Fruit fly (Drosophila melanogaster) whole organism, embryonic: ENCODE measurements around the gene sbr.

Source experiments
- CG10267 ChIP-seq: fragments of 200-800 bp; sonication (Bioruptor generic); optimal IDR thresholded peaks from 2 replicates; lab custom pipeline; 2018; ENCODE audit warnings: missing biosample characterization, mild to moderate bottlenecking, missing genetic modification characterization, moderate library complexity
- CG10565 ChIP-seq: fragments of 200-800 bp; sonication (Bioruptor generic); optimal IDR thresholded peaks from 3 replicates; lab custom pipeline; 2016; ENCODE audit warnings: missing biosample characterization, mild to moderate bottlenecking, missing genetic modification characterization
- CG10654 ChIP-seq: fragments of 200-800 bp; sonication (Bioruptor generic); optimal IDR thresholded peaks from 2 replicates; lab custom pipeline; 2016; ENCODE audit warnings: missing biosample characterization, missing genetic modification characterization
- CG11723 ChIP-seq: fragments of 200-800 bp; sonication (Bioruptor generic); optimal IDR thresholded peaks from 2 replicates; lab custom pipeline; 2017; ENCODE audit warnings: missing biosample characterization, mild to moderate bottlenecking, missing genetic modification characterization
- CG12299 ChIP-seq: fragments of 200-800 bp; sonication (Bioruptor generic); optimal IDR thresholded peaks from 2 replicates; lab custom pipeline; 2018; ENCODE audit warnings: missing biosample characterization, mild to moderate bottlenecking, missing genetic modification characterization
- CG14710 ChIP-seq: fragments of 200-800 bp; sonication (Bioruptor generic); optimal IDR thresholded peaks from 3 replicates; lab custom pipeline; 2019; ENCODE audit warnings: missing biosample characterization, mild to moderate bottlenecking, missing genetic modification characterization, moderate library complexity
- CG15269 ChIP-seq: fragments of 200-800 bp; sonication (Bioruptor generic); optimal IDR thresholded peaks from 2 replicates; lab custom pipeline; 2018; ENCODE audit warnings: missing biosample characterization, mild to moderate bottlenecking, missing genetic modification characterization, moderate library complexity
- CG1529 ChIP-seq: fragments of 200-800 bp; sonication (Bioruptor generic); optimal IDR thresholded peaks from 3 replicates; lab custom pipeline; 2018; ENCODE audit warnings: missing biosample characterization, missing genetic modification characterization
- CG1602 ChIP-seq: fragments of 200-800 bp; sonication (Bioruptor generic); optimal IDR thresholded peaks from 3 replicates; lab custom pipeline; 2016; ENCODE audit warnings: missing biosample characterization, missing genetic modification characterization
- CG17186 ChIP-seq: fragments of 200-800 bp; sonication (Bioruptor generic); optimal IDR thresholded peaks from 3 replicates; lab custom pipeline; 2017; ENCODE audit warnings: missing biosample characterization, missing genetic modification reagents, missing genetic modification characterization
- CG2199 ChIP-seq: fragments of 200-800 bp; sonication (Bioruptor generic); IDR thresholded peaks from 3 replicates; pipeline ENCODE4 v1.3.6; 2022; ENCODE audit warnings: missing biosample characterization, missing genetic modification characterization
- CG30431 ChIP-seq: fragments of 200-800 bp; sonication (Bioruptor generic); optimal IDR thresholded peaks from 2 replicates; lab custom pipeline; 2017; ENCODE audit warnings: missing biosample characterization, missing genetic modification characterization
- CG32532 ChIP-seq: fragments of 200-800 bp; sonication (Bioruptor generic); IDR thresholded peaks from 2 replicates; pipeline ENCODE4 v1.3.6; 2022; ENCODE audit warnings: missing biosample characterization, missing genetic modification characterization
- CG7271 ChIP-seq: fragments of 200-800 bp; sonication (Bioruptor generic); optimal IDR thresholded peaks from 2 replicates; lab custom pipeline; 2018; ENCODE audit warnings: missing biosample characterization, mild to moderate bottlenecking, missing genetic modification characterization, moderate library complexity
- CG7745 ChIP-seq: fragments of 200-800 bp; sonication (Bioruptor generic); optimal IDR thresholded peaks from 2 replicates; lab custom pipeline; 2018; ENCODE audit warnings: missing biosample characterization, mild to moderate bottlenecking, missing genetic modification characterization, moderate library complexity
- CG7839 ChIP-seq: fragments of 200-800 bp; sonication (Bioruptor generic); optimal IDR thresholded peaks from 3 replicates; lab custom pipeline; 2018; ENCODE audit warnings: missing biosample characterization, mild to moderate bottlenecking, missing genetic modification characterization, moderate library complexity
- HLH3B ChIP-seq: fragments of 200-800 bp; sonication (Bioruptor generic); IDR thresholded peaks from 2 replicates; pipeline ENCODE4 v1.3.6; 2022; ENCODE audit warnings: missing biosample characterization, missing genetic modification characterization
- Hmr ChIP-seq: fragments of 200-800 bp; sonication (Bioruptor generic); optimal IDR thresholded peaks from 3 replicates; lab custom pipeline; 2017; ENCODE audit warnings: mild to moderate bottlenecking, missing biosample characterization, missing genetic modification reagents, missing genetic modification characterization
- Hsf ChIP-seq: fragments of 200-800 bp; sonication (Bioruptor generic); optimal IDR thresholded peaks from 3 replicates; lab custom pipeline; 2016; ENCODE audit warnings: missing biosample characterization, missing genetic modification characterization
- Lim3 ChIP-seq: fragments of 200-800 bp; sonication (Bioruptor generic); IDR thresholded peaks from 2 replicates; pipeline ENCODE4 v1.3.6; 2022; ENCODE audit warnings: missing biosample characterization, missing genetic modification characterization
- MBD-R2 ChIP-seq: fragments of 200-800 bp; sonication (Bioruptor generic); IDR thresholded peaks from 2 replicates; pipeline ENCODE4 v1.3.6; 2022; ENCODE audit warnings: missing biosample characterization, missing genetic modification characterization
- Max ChIP-seq: fragments of 200-800 bp; sonication (Bioruptor generic); optimal IDR thresholded peaks from 2 replicates; lab custom pipeline; 2016; ENCODE audit warnings: missing biosample characterization, mild to moderate bottlenecking, missing genetic modification characterization
- Nf-YB ChIP-seq: fragments of 200-800 bp; sonication (Bioruptor generic); optimal IDR thresholded peaks from 3 replicates; lab custom pipeline; 2019; ENCODE audit warnings: missing biosample characterization, mild to moderate bottlenecking, missing genetic modification characterization, moderate library complexity
- Opbp ChIP-seq: fragments of 200-800 bp; sonication (Bioruptor generic); IDR thresholded peaks from 3 replicates; pipeline ENCODE4 v1.3.6; 2022; ENCODE audit warnings: missing biosample characterization, missing genetic modification characterization; ENCODE audit not compliant: partially characterized antibody
- PHDP ChIP-seq: fragments of 200-800 bp; sonication (Bioruptor generic); optimal IDR thresholded peaks from 3 replicates; lab custom pipeline; 2018; ENCODE audit warnings: missing biosample characterization, mild to moderate bottlenecking, missing genetic modification characterization, moderate library complexity
- Pdp1 ChIP-seq, 2 experiments: fragments of 200-800 bp; sonication (Bioruptor generic); optimal IDR thresholded peaks; 3 replicates each; lab custom pipeline; 2016; ENCODE audit warnings: missing biosample characterization in 2 of 2, missing genetic modification characterization in 2 of 2, mild to moderate bottlenecking in 1 of 2, moderate library complexity in 1 of 2
- Rx ChIP-seq: fragments of 200-800 bp; sonication (Bioruptor generic); IDR thresholded peaks from 2 replicates; pipeline ENCODE4 v1.3.6; 2022; ENCODE audit warnings: missing biosample characterization, missing genetic modification characterization
- Ssrp ChIP-seq: fragments of 200-800 bp; sonication (Bioruptor generic); optimal IDR thresholded peaks from 2 replicates; lab custom pipeline; 2018; ENCODE audit warnings: missing biosample characterization, mild to moderate bottlenecking, missing genetic modification characterization, moderate library complexity
- Usf ChIP-seq: fragments of 200-800 bp; sonication (Bioruptor generic); optimal IDR thresholded peaks from 2 replicates; lab custom pipeline; 2017; ENCODE audit warnings: missing genotype, missing biosample characterization, missing genetic modification characterization
- abd-A ChIP-seq: fragments of 200-800 bp; sonication (Bioruptor generic); optimal IDR thresholded peaks from 3 replicates; lab custom pipeline; 2019; ENCODE audit warnings: missing biosample characterization, mild to moderate bottlenecking, missing genetic modification characterization, moderate library complexity
- br ChIP-seq: fragments of >200 bp; optimal IDR thresholded peaks from 2 replicates; lab custom pipeline; 2017
- bsh ChIP-seq, 2 experiments: fragments of 200-800 bp; sonication (Bioruptor generic); optimal IDR thresholded peaks; 2 replicates each; lab custom pipeline; 2017 to 2018; ENCODE audit warnings: mild to moderate bottlenecking in 2 of 2, missing biosample characterization in 2 of 2, missing genetic modification characterization in 2 of 2, moderate library complexity in 1 of 2
- dati ChIP-seq: fragments of 200-800 bp; sonication (Bioruptor generic); IDR thresholded peaks from 2 replicates; pipeline ENCODE4 v1.3.6; 2022; ENCODE audit warnings: missing biosample characterization, missing genetic modification characterization
- dmrt99B ChIP-seq: fragments of 200-800 bp; sonication (Bioruptor generic); optimal IDR thresholded peaks from 2 replicates; lab custom pipeline; 2018; ENCODE audit warnings: missing biosample characterization, mild to moderate bottlenecking, missing genetic modification characterization, moderate library complexity
- ems ChIP-seq: fragments of 200-800 bp; sonication (Bioruptor generic); optimal IDR thresholded peaks from 3 replicates; lab custom pipeline; 2016; ENCODE audit warnings: missing biosample characterization, missing genetic modification characterization
- fd102C ChIP-seq: fragments of 200-800 bp; sonication (Bioruptor generic); optimal IDR thresholded peaks from 2 replicates; lab custom pipeline; 2018; ENCODE audit warnings: missing biosample characterization, mild to moderate bottlenecking, missing genetic modification characterization, moderate library complexity
- fd96Cb ChIP-seq: fragments of 200-800 bp; sonication (Bioruptor generic); optimal IDR thresholded peaks from 2 replicates; lab custom pipeline; 2018; ENCODE audit warnings: missing biosample characterization, mild to moderate bottlenecking, missing genetic modification characterization, moderate library complexity
- ind ChIP-seq: fragments of 200-800 bp; sonication (Bioruptor generic); optimal IDR thresholded peaks from 3 replicates; lab custom pipeline; 2016; ENCODE audit warnings: missing biosample characterization, missing genetic modification characterization
- jing ChIP-seq: fragments of 200-800 bp; sonication (Bioruptor generic); optimal IDR thresholded peaks from 2 replicates; lab custom pipeline; 2018; ENCODE audit warnings: missing biosample characterization, mild to moderate bottlenecking, missing genetic modification characterization
- ken ChIP-seq: fragments of 200-800 bp; sonication (Bioruptor generic); IDR thresholded peaks from 3 replicates; pipeline ENCODE4 v1.3.6; 2022; ENCODE audit warnings: missing biosample characterization, missing genetic modification characterization
- nerfin-2 ChIP-seq: fragments of 200-800 bp; sonication (Bioruptor generic); IDR thresholded peaks from 2 replicates; pipeline ENCODE4 v1.3.6; 2022; ENCODE audit warnings: missing biosample characterization, missing genetic modification characterization; ENCODE audit not compliant: partially characterized antibody
- pho ChIP-seq: fragments of 200-800 bp; sonication (Bioruptor generic); optimal IDR thresholded peaks from 2 replicates; lab custom pipeline; 2016; ENCODE audit warnings: missing biosample characterization, missing genetic modification characterization
- phol ChIP-seq: fragments of 200-800 bp; sonication (Bioruptor generic); optimal IDR thresholded peaks from 3 replicates; lab custom pipeline; 2018; ENCODE audit warnings: missing biosample characterization, mild to moderate bottlenecking, missing genetic modification characterization, moderate library complexity
- pnt ChIP-seq: fragments of 200-800 bp; sonication (Bioruptor generic); optimal IDR thresholded peaks from 3 replicates; lab custom pipeline; 2016; ENCODE audit warnings: missing biosample characterization, missing genetic modification characterization
- rib ChIP-seq: fragments of 200-800 bp; sonication (Bioruptor generic); IDR thresholded peaks from 2 replicates; pipeline ENCODE4 v1.3.6; 2022; ENCODE audit warnings: missing biosample characterization, missing genetic modification characterization
- row ChIP-seq: fragments of 200-800 bp; sonication (Bioruptor generic); IDR thresholded peaks from 3 replicates; pipeline ENCODE4 v1.3.6; 2022; ENCODE audit warnings: missing biosample characterization, missing genetic modification characterization
- sd ChIP-seq: fragments of 200-800 bp; sonication (Bioruptor generic); optimal IDR thresholded peaks from 3 replicates; lab custom pipeline; 2018; ENCODE audit warnings: missing biosample characterization, mild to moderate bottlenecking, missing genetic modification characterization, moderate library complexity
- sna ChIP-seq: fragments of 200-800 bp; sonication (Bioruptor generic); IDR thresholded peaks from 2 replicates; pipeline ENCODE4 v1.3.6; 2022; ENCODE audit warnings: missing biosample characterization, missing genetic modification characterization; ENCODE audit not compliant: partially characterized antibody
- sqz ChIP-seq: fragments of 200-800 bp; sonication (Bioruptor generic); optimal IDR thresholded peaks from 3 replicates; lab custom pipeline; 2018; ENCODE audit warnings: missing biosample characterization, mild to moderate bottlenecking, missing genetic modification characterization
- sug ChIP-seq: fragments of 200-800 bp; optimal IDR thresholded peaks from 2 replicates; lab custom pipeline; 2019; ENCODE audit warnings: missing biosample characterization, mild to moderate bottlenecking, missing genetic modification characterization, moderate library complexity
- wek ChIP-seq: fragments of 200-800 bp; sonication (Bioruptor generic); optimal IDR thresholded peaks from 3 replicates; lab custom pipeline; 2018; ENCODE audit warnings: missing biosample characterization, mild to moderate bottlenecking, missing genetic modification characterization, moderate library complexity

Gene sbr

DNA sequence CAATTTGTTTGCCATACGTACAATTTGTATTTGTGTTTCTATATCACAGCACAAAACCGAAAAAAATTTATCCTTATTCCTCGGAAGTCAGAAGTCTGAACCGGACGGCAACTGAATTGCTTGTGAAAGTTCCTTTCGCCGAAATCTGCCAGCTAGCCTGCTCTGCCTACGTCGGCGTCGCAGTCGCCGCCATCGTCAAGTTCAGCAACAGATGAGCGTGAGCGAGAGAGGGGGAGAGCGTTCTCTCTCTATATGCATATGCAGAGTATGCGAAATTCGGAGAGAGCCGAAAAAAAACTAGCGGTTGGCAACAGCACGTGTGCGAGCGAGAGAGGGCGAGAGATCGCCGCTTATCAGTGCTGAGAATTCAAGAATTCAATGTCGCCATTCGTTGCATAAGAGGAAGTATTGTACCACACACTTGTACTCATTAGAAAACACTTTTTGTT, 62.5 kb downstream of the sbr start (continued):
- no peak for TF ChIP-seq CG15269 (tag; lab: Kevin White, UChicago)
- TF ChIP-seq CG17186 (GFP tag; lab: Kevin White, UChicago) = no peak
- TF ChIP-seq nerfin-2 (GFP tag; lab: Robert Waterston, UW) = no peak
- TF ChIP-seq dmrt99B (tag; lab: Kevin White, UChicago) = no peak
- TF ChIP-seq Hmr (GFP tag; lab: Kevin White, UChicago) = no peak
- peak; percentile 55; the same call in 1 of the 2 replicates for TF ChIP-seq rib
- no peak for TF ChIP-seq CG2199
- no peak for TF ChIP-seq CG7839 (tag; lab: Kevin White, UChicago)
- no peak for TF ChIP-seq Max (GFP tag; lab: Kevin White, UChicago)
- no peak for TF ChIP-seq Usf (GFP tag; lab: Kevin White, UChicago)
- TF ChIP-seq CG12299 (tag; lab: Kevin White, UChicago) = no peak
- no peak for TF ChIP-seq br (lab: Kevin White, UChicago)
- TF ChIP-seq jing (GFP tag; lab: Kevin White, UChicago) = no peak
- peak; percentile 61; the same call in 1 of the 2 replicates for TF ChIP-seq CG32532
- TF ChIP-seq ems = no peak
- TF ChIP-seq abd-A (tag; lab: Kevin White, UChicago) = no peak
- no peak for TF ChIP-seq ken
- no peak for TF ChIP-seq pho
- no peak for TF ChIP-seq bsh (GFP tag; optimal IDR thresholded peaks at IDR 0.05; lab: Kevin White, UChicago)
- no peak for TF ChIP-seq Opbp
- no peak for TF ChIP-seq pnt (GFP tag; lab: Kevin White, UChicago)
- no peak for TF ChIP-seq HLH3B (GFP tag; lab: Robert Waterston, UW)
- TF ChIP-seq CG1602 = no peak
- no peak for TF ChIP-seq MBD-R2 (GFP tag; lab: Robert Waterston, UW)
- TF ChIP-seq Ssrp (tag; lab: Kevin White, UChicago) = no peak
- no peak for TF ChIP-seq CG10565 (GFP tag; lab: Kevin White, UChicago)
- no peak for TF ChIP-seq ind (GFP tag; lab: Kevin White, UChicago)
- TF ChIP-seq Nf-YB (GFP tag; lab: Kevin White, UChicago) = no peak
- peak; percentile 87 for TF ChIP-seq sqz (GFP tag; lab: Kevin White, UChicago)
- TF ChIP-seq sug (tag; lab: Kevin White, UChicago) = no peak
- peak in 1 of 2 experiments; percentile 98 for TF ChIP-seq Pdp1 (GFP tag; optimal IDR thresholded peaks at IDR 0.05; lab: Kevin White, UChicago)
- no peak for TF ChIP-seq PHDP
- TF ChIP-seq wek = no peak
- TF ChIP-seq CG1529 (GFP tag; lab: Kevin White, UChicago) = no peak
- TF ChIP-seq CG14710 (tag; lab: Kevin White, UChicago) = no peak
- no peak for TF ChIP-seq fd102C
- no peak for TF ChIP-seq fd96Cb
- no peak for TF ChIP-seq CG7271 (tag; lab: Kevin White, UChicago)
- peak; percentile 20; the same call in 2 of the 3 replicates for TF ChIP-seq row
- TF ChIP-seq sd (tag; lab: Kevin White, UChicago) = peak; percentile 79
- no peak for TF ChIP-seq CG10654 (GFP tag; lab: Kevin White, UChicago)
- 0 out of 2 replicates have a peak, but pooled peaks have one; percentile 26 for TF ChIP-seq sna
- no peak for TF ChIP-seq CG10267 (tag; lab: Kevin White, UChicago)
- no peak for TF ChIP-seq CG7745 (tag; lab: Kevin White, UChicago)
- no peak for TF ChIP-seq CG11723 (GFP tag; lab: Kevin White, UChicago)
- TF ChIP-seq dati = no peak
- TF ChIP-seq CG30431 (GFP tag; lab: Kevin White, UChicago) = no peak
- TF ChIP-seq Lim3 (GFP tag; lab: Robert Waterston, UW) = no peak
- TF ChIP-seq phol (tag; lab: Kevin White, UChicago) = no peak
- no peak for TF ChIP-seq Hsf (GFP tag; lab: Kevin White, UChicago)
- TF ChIP-seq Rx (GFP tag; lab: Robert Waterston, UW) = no peak
